Worm (Caenorhabditis elegans): ENCODE results near the gene dhhc-9.

Gene dhhc-9

ce11 chrX:2419777-2420176, 17.9 kb upstream of the dhhc-9 start, which contains the start of gene glr-7:
Gene glr-7, minus strand, starts transcription at chrX:2419877.
- no peak for TF ChIP-seq rnt-1 (tag; optimal IDR thresholded peaks at IDR 0.05)

- no peak for TF ChIP-seq pqm-1 (tag; optimal IDR thresholded peaks at IDR 0.05)
- no peak for TF ChIP-seq pag-3 (tag; optimal IDR thresholded peaks at IDR 0.05; ENCODE audit: borderline replicate concordance)
- TF ChIP-seq C38D4.7 (GFP tag; optimal IDR thresholded peaks at IDR 0.05), result no peak
- no peak for TF ChIP-seq pros-1 (tag; optimal IDR thresholded peaks at IDR 0.05)
- no peak for TF ChIP-seq ceh-18 (tag; optimal IDR thresholded peaks at IDR 0.05)
Observed at ce11 chrX:2413277-2413676, 11.4 kb upstream of the dhhc-9 start, which contains the start of gene hlh-15. Gene hlh-15, minus strand, starts transcription at chrX:2413377.

- TF ChIP-seq ceh-14 (tag; optimal IDR thresholded peaks at IDR 0.05) (no peak), nhr-232 (tag; optimal IDR thresholded peaks at IDR 0.05) (no peak), K09A11.1 (tag; optimal IDR thresholded peaks at IDR 0.05; ENCODE audit: insufficient read depth) (no peak), elt-4 (tag; optimal IDR thresholded peaks at IDR 0.05) (no peak), fkh-6 (tag; optimal IDR thresholded peaks at IDR 0.05) (no peak), pag-3 (tag; optimal IDR thresholded peaks at IDR 0.05; ENCODE audit: borderline replicate concordance) (no peak), pat-9 (tag; optimal IDR thresholded peaks at IDR 0.05) (no peak), dve-1 (tag; optimal IDR thresholded peaks at IDR 0.05) (no peak)
Observed at ce11 chrX:2410978-2411377, 9.1 kb upstream of the dhhc-9 start.

- no peak for TF ChIP-seq ztf-16 (tag; optimal IDR thresholded peaks at IDR 0.05)
- no peak for TF ChIP-seq syd-9 (tag; optimal IDR thresholded peaks at IDR 0.05)
- TF ChIP-seq npax-4 (tag; optimal IDR thresholded peaks at IDR 0.05), result no peak
- no peak for TF ChIP-seq tbx-2 (tag; optimal IDR thresholded peaks at IDR 0.05)
- no peak for TF ChIP-seq sox-4 (tag; optimal IDR thresholded peaks at IDR 0.05)
- TF ChIP-seq hlh-15 (tag; optimal IDR thresholded peaks at IDR 0.05), result no peak
- TF ChIP-seq K02D7.2 (tag; optimal IDR thresholded peaks at IDR 0.05), result no peak
- TF ChIP-seq K09A11.1 (tag; optimal IDR thresholded peaks at IDR 0.05; ENCODE audit: insufficient read depth), result no peak
Observed at ce11 chrX:2409243-2409741, 7.5 kb upstream of the dhhc-9 start, which contains the start of the genes C43H6.12 and trpp-12. Gene C43H6.12, plus strand, starts transcription at chrX:2409607. Gene trpp-12, plus strand, starts transcription at chrX:2409691.

- TF ChIP-seq lin-11 (tag; optimal IDR thresholded peaks at IDR 0.05) (no peak), nfya-1 (tag; optimal IDR thresholded peaks at IDR 0.05) (no peak), F13H6.1 (tag; optimal IDR thresholded peaks at IDR 0.05) (no peak), pax-1 (tag; optimal IDR thresholded peaks at IDR 0.05) (no peak), hlh-15 (tag; optimal IDR thresholded peaks at IDR 0.05) (no peak), fax-1 (tag; optimal IDR thresholded peaks at IDR 0.05) (no peak)
Observed at ce11 chrX:2407167-2407566, 5.3 kb upstream of the dhhc-9 start, which contains the start of gene mtpn-1. Gene mtpn-1, plus strand, starts transcription at chrX:2407467.

- TF ChIP-seq ceh-22 (tag; optimal IDR thresholded peaks at IDR 0.05) (no peak), pros-1 (tag; optimal IDR thresholded peaks at IDR 0.05) (no peak), ceh-24 (tag; optimal IDR thresholded peaks at IDR 0.05) (no peak), F13H6.1 (tag; optimal IDR thresholded peaks at IDR 0.05) (no peak), ceh-6 (GFP tag; optimal IDR thresholded peaks at IDR 0.05) (no peak), pha-4 (tag; optimal IDR thresholded peaks at IDR 0.05) (no peak), hlh-8 (tag; optimal IDR thresholded peaks at IDR 0.05) (no peak), pax-1 (tag; optimal IDR thresholded peaks at IDR 0.05) (no peak), zip-5 (tag; optimal IDR thresholded peaks at IDR 0.05) (no peak), ceh-31 (tag; optimal IDR thresholded peaks at IDR 0.05) (no peak), unc-42 (tag; optimal IDR thresholded peaks at IDR 0.05) (no peak), che-1 (tag; optimal IDR thresholded peaks at IDR 0.05) (no peak), syd-9 (tag; optimal IDR thresholded peaks at IDR 0.05) (no peak), pat-9 (tag; optimal IDR thresholded peaks at IDR 0.05) (no peak), ceh-2 (tag; optimal IDR thresholded peaks at IDR 0.05) (no peak), rnt-1 (tag; optimal IDR thresholded peaks at IDR 0.05) (no peak), ceh-30 (tag; optimal IDR thresholded peaks at IDR 0.05) (no peak)
Observed at ce11 chrX:2403724-2404123, 1.9 kb upstream of the dhhc-9 start, which contains the start of gene C43H6.4. Gene C43H6.4, plus strand, starts transcription at chrX:2404024.
